Fruit fly (Drosophila melanogaster): ENCODE measurements around the gene CG4957.

DNA sequence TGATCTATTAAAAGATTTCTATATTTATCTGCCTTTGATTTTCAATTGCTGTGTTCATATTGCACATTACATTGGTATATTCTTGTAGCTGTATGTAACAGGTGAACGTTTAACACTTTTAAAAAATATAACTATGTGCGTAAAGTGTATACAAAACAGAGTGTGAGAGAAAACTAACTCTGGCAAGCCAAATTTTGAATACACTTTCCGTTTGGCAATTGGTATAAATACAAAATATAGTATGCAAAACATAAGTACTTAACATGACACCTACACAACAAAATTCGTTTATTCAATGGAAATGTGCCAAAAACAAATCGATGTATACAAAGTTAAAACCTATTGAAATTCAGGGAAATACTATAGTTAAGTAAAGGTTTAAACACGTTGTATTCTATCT is 35.8 kb upstream of the CG4957 start:
- TF ChIP-seq Myc (optimal IDR thresholded peaks at IDR 0.05), result no peak
- TF ChIP-seq h (optimal IDR thresholded peaks at IDR 0.05), result no peak

Measured in Kc167 (cell line).